Worm (Caenorhabditis elegans) whole organism, midembryonic: ENCODE measurements around the gene cyb-2.1.
"Not testable (repeated sequence)": the region's sequence is repeated elsewhere in the genome, so short reads cannot be mapped to it uniquely, and the experiment has no call there.

ENCODE experiments used
- T22C8.4 ChIP-seq: fragments of 200-800 bp; sonication (Bioruptor generic); IDR thresholded peaks from 2 replicates; pipeline ENCODE4 v1.3.6; 2022; ENCODE audit warnings: missing genetic modification characterization, missing compliant biosample characterization
- cog-1 ChIP-seq: sonication (generic microtip); optimal IDR thresholded peaks from 2 replicates; lab custom pipeline; 2016; ENCODE audit warnings: missing genetic modification characterization, missing compliant biosample characterization
- flt-1 ChIP-seq: fragments of 200-800 bp; sonication (Bioruptor generic); IDR thresholded peaks from 2 replicates; pipeline ENCODE4 v1.3.6; 2022; ENCODE audit warnings: missing genetic modification characterization, missing compliant biosample characterization
- klf-2 ChIP-seq: fragments of 200-800 bp; sonication (Bioruptor generic); conservative IDR thresholded peaks from 2 replicates; pipeline ENCODE4 v1.3.6; 2022; ENCODE audit warnings: missing genetic modification reagents, missing genetic modification characterization, missing compliant biosample characterization
- med-1 ChIP-seq: sonication (generic microtip); optimal IDR thresholded peaks from 2 replicates; lab custom pipeline; 2017; ENCODE audit warnings: missing genetic modification characterization, mild to moderate bottlenecking, missing compliant biosample characterization, antibody characterized with exemption, missing genetic modification reagents; ENCODE audit not compliant: insufficient read depth
- ref-1 ChIP-seq: fragments of 200-800 bp; sonication (Bioruptor generic); conservative IDR thresholded peaks from 2 replicates; pipeline ENCODE4 v1.3.6; 2022; ENCODE audit warnings: missing genetic modification reagents, missing genetic modification characterization, missing compliant biosample characterization
- tab-1 ChIP-seq: fragments of 200-800 bp; sonication (Bioruptor generic); IDR thresholded peaks from 2 replicates; pipeline ENCODE4 v1.3.6; 2022; ENCODE audit warnings: missing genetic modification characterization, missing compliant biosample characterization
- ztf-23 ChIP-seq: fragments of 200-800 bp; sonication (Bioruptor generic); IDR thresholded peaks from 2 replicates; pipeline ENCODE4 v1.3.6; 2022; ENCODE audit warnings: missing genetic modification reagents, missing genetic modification characterization, missing compliant biosample characterization
- ztf-29 ChIP-seq: fragments of 200-800 bp; sonication (Bioruptor generic); IDR thresholded peaks from 2 replicates; pipeline ENCODE4 v1.3.6; 2022; ENCODE audit warnings: missing genetic modification reagents, missing genetic modification characterization, missing compliant biosample characterization

Gene cyb-2.1

DNA sequence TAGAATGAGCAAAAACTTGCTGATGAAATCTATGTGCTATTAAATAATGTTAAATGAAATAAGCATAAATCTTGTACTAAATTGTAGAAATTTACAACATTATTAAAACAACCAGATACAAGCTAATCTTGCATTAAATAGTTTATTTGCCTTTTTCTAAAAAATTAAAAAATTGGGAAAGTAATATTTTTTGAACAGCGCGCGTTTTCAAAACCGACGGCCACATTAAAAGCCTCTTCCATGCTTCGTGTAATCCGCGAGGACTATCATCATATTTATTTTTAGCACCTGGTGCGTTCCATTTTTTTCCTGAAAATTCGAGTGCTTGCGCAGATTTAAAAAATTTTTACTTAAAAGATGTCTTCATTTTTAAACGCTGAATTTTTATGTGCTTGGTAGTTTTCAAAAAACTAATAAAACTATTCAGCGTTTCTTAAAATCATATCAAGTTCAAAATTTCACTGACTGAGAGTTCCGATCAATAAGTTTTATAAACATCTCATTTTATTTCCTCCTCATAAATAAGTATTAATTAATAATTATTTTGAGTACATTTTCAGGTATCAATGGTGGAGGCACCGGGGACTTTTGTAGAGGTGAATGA is 1.7 kb downstream of the cyb-2.1 start, which contains the start of gene Y43E12A.3:
Y43E12A.3 (plus strand) TSS at position 554 of the 604 bp plus-strand sequence.
- TF ChIP-seq med-1 (GFP tag; lab: Kevin White, UChicago); ztf-23; T22C8.4: not testable (repeated sequence)

DNA sequence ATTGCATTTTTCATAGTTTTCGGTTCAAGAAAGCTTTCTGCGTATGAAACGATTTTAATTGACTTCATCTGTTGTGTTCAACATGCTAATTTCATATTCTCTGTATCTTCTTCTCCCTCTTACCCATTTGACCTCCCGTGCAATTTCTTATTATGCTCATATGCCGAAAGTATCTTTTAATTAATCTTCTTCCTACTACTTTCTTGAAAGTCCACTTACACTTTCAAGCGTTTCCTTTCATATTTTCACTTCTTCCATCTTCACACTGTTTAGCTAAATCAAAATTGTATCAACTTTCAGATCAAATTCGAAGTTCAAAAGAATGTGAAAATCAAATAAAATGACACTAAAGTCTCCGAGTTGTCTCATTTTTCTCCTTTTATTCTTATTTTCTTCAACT is 4.9 kb downstream of the cyb-2.1 start, which contains the start of gene F13H10.5:
F13H10.5 (plus strand) TSS at position 301 of the 400 bp plus-strand sequence.
- TF ChIP-seq tab-1 (GFP tag; lab: Robert Waterston, UW), result no peak
- no peak for TF ChIP-seq flt-1
- TF ChIP-seq cog-1 (tag; lab: Kevin White, UChicago), result no peak
- no peak for TF ChIP-seq klf-2 (GFP tag; lab: Robert Waterston, UW)
- no peak for TF ChIP-seq ztf-29
- TF ChIP-seq med-1 (GFP tag; lab: Kevin White, UChicago), result no peak
- TF ChIP-seq ztf-23, result no peak
- TF ChIP-seq ref-1 (GFP tag; lab: Robert Waterston, UW), result no peak
- TF ChIP-seq T22C8.4, result no peak

DNA sequence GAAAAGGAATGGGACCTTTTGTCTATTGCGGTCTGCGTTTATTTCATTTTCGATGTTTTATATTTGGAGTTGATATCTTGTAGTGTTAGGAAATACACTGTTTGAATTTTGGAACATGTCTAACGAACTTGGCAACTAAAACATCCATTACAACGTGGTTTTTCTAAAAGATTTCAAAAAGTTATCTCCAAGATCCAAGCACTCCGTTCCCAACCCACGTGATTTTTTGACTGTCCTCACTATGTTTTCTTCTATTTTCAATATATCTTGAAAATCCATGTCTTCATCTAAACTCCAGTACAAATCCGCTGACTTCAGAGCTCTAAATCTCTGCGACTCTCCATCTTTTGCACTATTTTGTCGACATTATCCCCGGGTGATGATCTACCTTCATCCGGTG is 15.8 kb downstream of the cyb-2.1 start, which contains the start of gene F13H10.9:
F13H10.9 (plus strand) TSS at position 301 of the 400 bp plus-strand sequence.
- TF ChIP-seq flt-1 (no peak), ztf-23 (no peak), klf-2 (GFP tag; lab: Robert Waterston, UW) (no peak), T22C8.4 (no peak)

DNA sequence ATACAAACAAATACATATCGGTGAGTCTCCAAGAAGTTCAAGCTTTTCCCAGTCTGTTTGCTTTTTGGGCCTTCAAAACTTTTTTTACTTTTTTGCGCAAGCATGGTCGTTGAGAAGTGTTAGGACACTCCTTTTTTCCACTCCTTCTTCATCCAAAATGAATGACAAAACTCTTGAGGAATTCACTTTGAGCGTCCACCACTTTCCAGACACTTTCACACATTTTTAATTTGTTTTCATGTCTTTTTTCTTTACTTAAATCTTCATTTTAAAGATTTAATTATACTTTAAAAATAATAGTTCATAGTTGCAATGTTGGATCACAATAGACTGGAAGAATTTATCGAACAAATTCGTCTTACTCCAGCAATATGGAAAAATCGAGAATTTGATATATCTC is 18.5 kb downstream of the cyb-2.1 start, which contains the start of gene F13H10.1:
F13H10.1 (plus strand) TSS at position 301 of the 400 bp plus-strand sequence.
- TF ChIP-seq ref-1 (GFP tag; lab: Robert Waterston, UW), result no peak

DNA sequence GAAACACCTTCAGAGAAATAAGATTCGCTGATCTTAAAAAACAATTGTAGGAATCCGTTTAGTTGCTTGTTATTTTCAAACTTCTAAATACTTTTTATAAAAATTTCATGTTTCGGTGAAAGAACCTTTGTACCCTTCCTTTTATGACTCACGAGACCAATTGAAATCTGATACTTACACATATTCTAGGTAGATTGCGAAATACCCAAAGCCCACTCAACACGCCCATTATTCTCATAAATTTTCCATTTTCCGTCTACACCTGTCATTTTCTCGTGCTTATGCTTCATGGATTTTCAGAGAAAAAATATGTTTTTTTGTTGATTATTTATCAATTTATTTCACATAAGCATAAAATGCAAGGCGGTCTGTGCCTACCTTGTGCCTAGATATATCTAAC is 20.6 kb downstream of the cyb-2.1 start:
- TF ChIP-seq flt-1 (no peak), tab-1 (GFP tag; lab: Robert Waterston, UW) (no peak), ztf-23 (no peak), ref-1 (GFP tag; lab: Robert Waterston, UW) (no peak), cog-1 (tag; lab: Kevin White, UChicago) (no peak), klf-2 (GFP tag; lab: Robert Waterston, UW) (no peak), T22C8.4 (no peak), ztf-29 (no peak), med-1 (GFP tag; lab: Kevin White, UChicago) (no peak)

DNA sequence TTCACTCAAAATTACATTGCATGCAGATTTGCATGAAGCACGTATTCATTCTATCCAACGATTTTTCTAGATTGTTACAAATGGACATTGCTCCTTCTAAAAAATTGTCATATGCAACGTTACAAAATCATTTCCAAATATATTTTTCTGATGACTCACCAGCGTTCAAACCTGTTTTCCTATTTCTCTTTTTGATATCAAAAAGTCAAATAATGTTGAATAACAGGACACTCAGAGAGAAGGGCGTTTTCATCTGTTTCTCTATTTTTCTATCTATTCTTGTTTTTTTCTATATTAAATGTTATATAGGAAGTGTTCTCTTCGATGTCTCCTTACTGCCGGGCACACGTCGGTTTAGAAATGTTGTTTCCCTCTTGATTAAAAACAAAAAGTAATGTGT is 21.1 kb downstream of the cyb-2.1 start:
- TF ChIP-seq ref-1 (GFP tag; lab: Robert Waterston, UW) (no peak), T22C8.4 (no peak), ztf-29 (no peak), ztf-23 (no peak), klf-2 (GFP tag; lab: Robert Waterston, UW) (no peak), tab-1 (GFP tag; lab: Robert Waterston, UW) (no peak), med-1 (GFP tag; lab: Kevin White, UChicago) (no peak), flt-1 (no peak), cog-1 (tag; lab: Kevin White, UChicago) (no peak)

DNA sequence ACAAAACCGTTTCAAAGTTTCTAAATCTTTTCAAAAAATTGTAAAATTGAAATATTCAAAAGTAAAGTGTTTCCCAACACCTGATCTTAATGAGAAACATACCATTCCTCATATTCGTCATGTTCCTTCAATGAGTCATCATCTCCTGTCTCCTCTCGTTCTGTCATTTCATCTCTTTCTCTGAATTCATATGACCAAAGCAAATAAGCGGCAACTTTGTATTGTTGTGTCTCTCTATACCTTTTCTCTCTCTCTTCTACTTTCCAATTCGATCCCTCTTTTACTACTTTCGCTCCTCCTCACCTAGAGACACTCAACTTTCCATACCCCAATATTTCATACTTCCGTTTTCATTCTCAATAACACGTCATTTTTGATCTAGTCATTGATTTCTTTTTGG is 22.5 kb downstream of the cyb-2.1 start:
- no peak for TF ChIP-seq ref-1 (GFP tag; lab: Robert Waterston, UW)
- TF ChIP-seq klf-2 (GFP tag; lab: Robert Waterston, UW), result no peak
- no peak for TF ChIP-seq med-1 (GFP tag; lab: Kevin White, UChicago)
- TF ChIP-seq ztf-23, result no peak
- no peak for TF ChIP-seq tab-1 (GFP tag; lab: Robert Waterston, UW)
- TF ChIP-seq cog-1 (tag; lab: Kevin White, UChicago), result no peak
- TF ChIP-seq ztf-29, result no peak
- TF ChIP-seq T22C8.4, result no peak
- no peak for TF ChIP-seq flt-1

DNA sequence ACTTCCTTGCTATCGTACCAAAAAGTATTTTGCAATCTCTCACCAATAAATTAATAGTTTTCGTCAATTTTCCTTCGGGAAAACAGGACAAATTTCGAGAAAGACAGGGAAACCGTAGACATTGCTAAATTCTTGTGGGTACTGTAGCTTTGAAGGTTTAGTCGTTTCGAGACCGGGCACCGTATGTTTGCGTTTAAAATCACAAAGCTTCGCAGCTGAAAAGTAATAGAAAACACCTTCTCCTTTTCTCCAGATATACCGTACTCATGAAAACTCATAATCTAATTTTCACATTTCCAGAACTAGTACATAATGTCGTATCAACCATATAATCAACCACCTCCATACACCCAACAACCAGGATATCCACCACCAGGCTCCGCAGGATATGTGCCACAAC is 23.2 kb downstream of the cyb-2.1 start, which contains the start of gene F13H10.6:
F13H10.6 (plus strand) TSS at position 301 of the 400 bp plus-strand sequence.
- TF ChIP-seq cog-1 (tag; lab: Kevin White, UChicago), result no peak
- no peak for TF ChIP-seq ref-1 (GFP tag; lab: Robert Waterston, UW)
- TF ChIP-seq T22C8.4, result no peak
- TF ChIP-seq klf-2 (GFP tag; lab: Robert Waterston, UW), result no peak
- no peak for TF ChIP-seq med-1 (GFP tag; lab: Kevin White, UChicago)
- TF ChIP-seq ztf-29, result no peak
- no peak for TF ChIP-seq tab-1 (GFP tag; lab: Robert Waterston, UW)
- TF ChIP-seq ztf-23, result no peak
- no peak for TF ChIP-seq flt-1

DNA sequence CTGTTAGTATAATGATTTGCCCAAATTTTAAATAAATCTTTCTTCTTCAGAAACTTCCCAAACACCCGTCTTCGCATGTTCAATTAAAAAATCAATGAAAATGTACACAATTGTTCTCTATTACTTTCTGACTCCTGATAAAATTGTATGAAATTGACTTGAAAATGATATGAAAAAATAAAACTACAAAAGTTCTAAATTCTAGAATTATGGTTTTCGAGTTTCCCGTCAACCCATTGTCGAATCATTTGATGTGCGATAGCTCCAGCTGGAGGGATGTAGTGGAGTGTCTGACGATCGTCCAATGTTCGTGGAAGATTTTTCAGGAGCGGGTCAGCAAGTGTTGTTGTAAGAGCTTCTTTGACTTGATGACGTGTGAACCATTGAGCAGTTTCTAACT is 24.1 kb downstream of the cyb-2.1 start:
- no peak for TF ChIP-seq ref-1 (GFP tag; lab: Robert Waterston, UW)
- TF ChIP-seq flt-1, result no peak
- no peak for TF ChIP-seq med-1 (GFP tag; lab: Kevin White, UChicago)

DNA sequence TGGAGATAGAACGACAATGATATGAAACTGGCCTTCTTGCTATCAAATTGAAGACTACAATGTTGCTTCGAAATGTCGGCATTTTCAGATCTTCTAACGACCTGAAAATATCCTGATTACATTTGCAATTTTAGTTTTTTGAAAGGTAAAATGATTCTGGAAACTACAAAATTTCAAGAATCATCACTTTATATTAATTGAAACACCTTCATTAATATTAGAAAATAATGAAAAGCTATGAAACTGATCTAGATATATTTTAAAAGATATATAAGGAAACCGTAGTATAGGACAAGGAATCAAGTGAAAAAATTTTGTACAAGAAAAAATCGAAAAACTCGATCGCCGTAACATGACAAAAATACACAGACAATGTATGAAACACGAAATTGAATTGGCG is 26.1 kb downstream of the cyb-2.1 start, which contains the start of gene ndx-9:
ndx-9 (minus strand) TSS at position 101 of the 400 bp plus-strand sequence.
- no peak for TF ChIP-seq ztf-29
- no peak for TF ChIP-seq flt-1
- no peak for TF ChIP-seq T22C8.4
- no peak for TF ChIP-seq klf-2 (GFP tag; lab: Robert Waterston, UW)
- TF ChIP-seq ztf-23, result no peak
- TF ChIP-seq cog-1 (tag; lab: Kevin White, UChicago), result no peak
- no peak for TF ChIP-seq ref-1 (GFP tag; lab: Robert Waterston, UW)
- TF ChIP-seq tab-1 (GFP tag; lab: Robert Waterston, UW), result no peak
- no peak for TF ChIP-seq med-1 (GFP tag; lab: Kevin White, UChicago)
